Worm (Caenorhabditis elegans) whole organism, midembryonic: Measurements from ENCODE around the gene ZK228.4.

Source experiments
- T22C8.4 ChIP-seq: fragments of 200-800 bp; sonication (Bioruptor generic); IDR thresholded peaks from 2 replicates; pipeline ENCODE4 v1.3.6; 2022; ENCODE audit warnings: missing genetic modification characterization, missing compliant biosample characterization
- cog-1 ChIP-seq: sonication (generic microtip); optimal IDR thresholded peaks from 2 replicates; lab custom pipeline; 2016; ENCODE audit warnings: missing genetic modification characterization, missing compliant biosample characterization
- flt-1 ChIP-seq: fragments of 200-800 bp; sonication (Bioruptor generic); IDR thresholded peaks from 2 replicates; pipeline ENCODE4 v1.3.6; 2022; ENCODE audit warnings: missing genetic modification characterization, missing compliant biosample characterization
- klf-2 ChIP-seq: fragments of 200-800 bp; sonication (Bioruptor generic); conservative IDR thresholded peaks from 2 replicates; pipeline ENCODE4 v1.3.6; 2022; ENCODE audit warnings: missing genetic modification reagents, missing genetic modification characterization, missing compliant biosample characterization
- med-1 ChIP-seq: sonication (generic microtip); optimal IDR thresholded peaks from 2 replicates; lab custom pipeline; 2017; ENCODE audit warnings: missing genetic modification characterization, mild to moderate bottlenecking, missing compliant biosample characterization, antibody characterized with exemption, missing genetic modification reagents; ENCODE audit not compliant: insufficient read depth
- ref-1 ChIP-seq: fragments of 200-800 bp; sonication (Bioruptor generic); conservative IDR thresholded peaks from 2 replicates; pipeline ENCODE4 v1.3.6; 2022; ENCODE audit warnings: missing genetic modification reagents, missing genetic modification characterization, missing compliant biosample characterization
- tab-1 ChIP-seq: fragments of 200-800 bp; sonication (Bioruptor generic); IDR thresholded peaks from 2 replicates; pipeline ENCODE4 v1.3.6; 2022; ENCODE audit warnings: missing genetic modification characterization, missing compliant biosample characterization
- ztf-23 ChIP-seq: fragments of 200-800 bp; sonication (Bioruptor generic); IDR thresholded peaks from 2 replicates; pipeline ENCODE4 v1.3.6; 2022; ENCODE audit warnings: missing genetic modification reagents, missing genetic modification characterization, missing compliant biosample characterization
- ztf-29 ChIP-seq: fragments of 200-800 bp; sonication (Bioruptor generic); IDR thresholded peaks from 2 replicates; pipeline ENCODE4 v1.3.6; 2022; ENCODE audit warnings: missing genetic modification reagents, missing genetic modification characterization, missing compliant biosample characterization

ce11 chrV:18414051-18414450 is 48.5 kb upstream of the ZK228.4 start, which contains the start of gene txt-8:
- TF ChIP-seq flt-1 (GFP tag; lab: Robert Waterston, UW) (no peak), tab-1 (GFP tag; lab: Robert Waterston, UW) (no peak), ztf-23 (no peak), ref-1 (no peak), klf-2 (GFP tag; lab: Robert Waterston, UW) (no peak), cog-1 (tag; lab: Kevin White, UChicago) (no peak), med-1 (GFP tag; lab: Kevin White, UChicago) (no peak), ztf-29 (GFP tag; lab: Robert Waterston, UW) (no peak), T22C8.4 (no peak)
